Comparison of ENCODE assay signal across 2 fruit fly cellular contexts in the genomic region with DNA sequence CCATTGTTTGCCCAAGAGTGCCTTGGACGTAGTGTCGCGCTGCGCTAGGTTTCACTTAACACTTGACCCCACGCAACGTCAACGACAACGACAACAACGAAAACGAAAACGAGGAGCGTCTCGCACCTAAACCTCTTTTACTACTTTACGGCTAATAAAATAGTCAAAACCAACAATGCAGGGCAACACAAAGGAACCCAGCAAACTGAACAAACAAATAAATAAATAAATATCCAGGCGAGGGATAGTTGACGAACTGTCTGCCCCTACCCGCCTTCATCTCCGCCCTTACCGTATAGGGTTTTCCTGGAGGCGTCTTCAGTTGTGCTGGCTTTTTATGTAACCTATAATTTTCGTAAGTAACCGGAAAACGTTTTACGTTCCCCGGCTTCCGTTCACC.
TF ChIP-seq lines count a peak whose summit lies in the region.

No protein-coding gene starts in this region.

- no peak for TF ChIP-seq CTCF in whole organism, embryonic (GFP tag; optimal IDR thresholded peaks at IDR 0.05; lab: Kevin White, UChicago)

TF ChIP-seq in whole organism, embryonic, 481 proteins besides CTCF, POLR2A, EP300 and RAD21:
- TF ChIP-seq repo (GFP tag; optimal IDR thresholded peaks at IDR 0.05; lab: Kevin White, UChicago) = no peak
- no peak for TF ChIP-seq CG9797 (GFP tag; optimal IDR thresholded peaks at IDR 0.05; lab: Kevin White, UChicago)
- TF ChIP-seq CG15696 (tag; optimal IDR thresholded peaks at IDR 0.05; lab: Kevin White, UChicago) = peak; percentile 10
- TF ChIP-seq CG16863 (GFP tag; optimal IDR thresholded peaks at IDR 0.05; lab: Kevin White, UChicago) = no peak
- peak in 1 of 2 experiments; percentile 71 for TF ChIP-seq tll (GFP tag; optimal IDR thresholded peaks at IDR 0.05; lab: Kevin White, UChicago)
- peak; percentile 3 for TF ChIP-seq Blimp-1 (GFP tag; optimal IDR thresholded peaks at IDR 0.05; lab: Kevin White, UChicago)
- peak; percentile 4 for TF ChIP-seq kni (GFP tag; optimal IDR thresholded peaks at IDR 0.05; lab: Kevin White, UChicago)
- peak in 1 of 2 experiments; percentile 15 for TF ChIP-seq Hr78 (GFP tag; optimal IDR thresholded peaks at IDR 0.05; lab: Kevin White, UChicago)
- TF ChIP-seq sens (GFP tag; lab: Kevin White, UChicago) = peak; percentile 80
- TF ChIP-seq dpn (GFP tag; optimal IDR thresholded peaks at IDR 0.05; lab: Kevin White, UChicago) = no peak
- no peak for TF ChIP-seq cwo (GFP tag; optimal IDR thresholded peaks at IDR 0.05; lab: Kevin White, UChicago)
- no peak for TF ChIP-seq Bgb (GFP tag; IDR thresholded peaks at IDR 0.05; lab: Robert Waterston, UW; ENCODE audit: partially characterized antibody)

TF ChIP-seq in whole organism, prepupa, 60 proteins besides CTCF, POLR2A, EP300 and RAD21:
- TF ChIP-seq fkh (GFP tag; optimal IDR thresholded peaks at IDR 0.05; lab: Kevin White, UChicago) (peak; percentile 62), CG6163 (GFP tag; IDR thresholded peaks at IDR 0.05; lab: Robert Waterston, UW) (no peak), Sox102F (GFP tag; optimal IDR thresholded peaks at IDR 0.05; lab: Kevin White, UChicago) (no peak), svp (GFP tag; lab: Kevin White, UChicago) (peak; percentile 8)
TF ChIP-seq in whole organism, prepupa: peak in this region for 2.

Comparison
In these comparisons a context has a peak if more than half of its experiments do, and no peak if none do; other contexts are left out.
1. Of the 7 proteins assayed by ChIP-seq in both whole organism, embryonic and whole organism, prepupa: peak only in whole organism, embryonic: Blimp-1; only in whole organism, prepupa: none; in both: none; in neither: 6.